Worm (Caenorhabditis elegans) whole organism, L4/young adult: ENCODE data around the gene pan-1.

Experiments
- W03F9.2 ChIP-seq: fragments of 150-350 bp; optimal IDR thresholded peaks from 2 replicates; lab custom pipeline; 2014; ENCODE audit warnings: missing biosample characterization, missing genetic modification characterization
- dao-5 ChIP-seq: sonication (generic microtip); optimal IDR thresholded peaks from 2 replicates; lab custom pipeline; 2016; ENCODE audit warnings: missing genotype, missing genetic modification characterization, moderate library complexity, missing compliant biosample characterization
- him-1 ChIP-seq: sonication (generic microtip); optimal IDR thresholded peaks from 2 replicates; lab custom pipeline; 2016; ENCODE audit warnings: missing genotype, missing genetic modification reagents, missing genetic modification characterization, missing compliant biosample characterization

- TF ChIP-seq dao-5 (tag; lab: Kevin White, UChicago) (no peak), him-1 (tag; lab: Kevin White, UChicago) (no peak), W03F9.2 (tag; lab: Kevin White, UChicago) (no peak)
Observed at ce11 chrIII:4548739-4549138, 13.8 kb upstream of the pan-1 start, which contains the start of gene M88.4.
